Worm (Caenorhabditis elegans) whole organism, midembryonic: ENCODE results near the gene F45G2.8.

Experiments
- T22C8.4 ChIP-seq: fragments of 200-800 bp; sonication (Bioruptor generic); IDR thresholded peaks from 2 replicates; pipeline ENCODE4 v1.3.6; 2022; ENCODE audit warnings: missing genetic modification characterization, missing compliant biosample characterization
- flt-1 ChIP-seq: fragments of 200-800 bp; sonication (Bioruptor generic); IDR thresholded peaks from 2 replicates; pipeline ENCODE4 v1.3.6; 2022; ENCODE audit warnings: missing genetic modification characterization, missing compliant biosample characterization
- med-1 ChIP-seq: sonication (generic microtip); optimal IDR thresholded peaks from 2 replicates; lab custom pipeline; 2017; ENCODE audit warnings: missing genetic modification characterization, mild to moderate bottlenecking, missing compliant biosample characterization, antibody characterized with exemption, missing genetic modification reagents; ENCODE audit not compliant: insufficient read depth
- ref-1 ChIP-seq: fragments of 200-800 bp; sonication (Bioruptor generic); conservative IDR thresholded peaks from 2 replicates; pipeline ENCODE4 v1.3.6; 2022; ENCODE audit warnings: missing genetic modification reagents, missing genetic modification characterization, missing compliant biosample characterization
- tab-1 ChIP-seq: fragments of 200-800 bp; sonication (Bioruptor generic); IDR thresholded peaks from 2 replicates; pipeline ENCODE4 v1.3.6; 2022; ENCODE audit warnings: missing genetic modification characterization, missing compliant biosample characterization
- ztf-29 ChIP-seq: fragments of 200-800 bp; sonication (Bioruptor generic); IDR thresholded peaks from 2 replicates; pipeline ENCODE4 v1.3.6; 2022; ENCODE audit warnings: missing genetic modification reagents, missing genetic modification characterization, missing compliant biosample characterization

DNA sequence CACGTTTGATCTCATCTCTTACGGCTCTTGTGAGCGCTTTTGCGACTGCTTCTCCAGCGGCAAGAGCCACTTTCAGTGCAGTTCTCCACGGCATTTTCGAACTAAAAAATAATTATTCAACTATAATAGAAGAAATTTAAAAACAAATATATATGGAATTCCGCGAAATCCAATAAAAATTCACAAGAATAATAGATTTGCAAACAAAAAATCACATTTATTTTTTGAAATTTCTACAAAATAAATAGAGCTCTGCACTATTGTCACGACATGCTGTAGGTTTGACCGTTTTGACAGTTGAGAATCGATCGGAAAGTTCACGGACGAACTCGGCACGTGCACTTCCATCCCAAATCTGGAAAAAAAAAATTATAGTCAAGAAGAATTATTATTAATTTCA, at the start of gene F45G2.8:
- TF ChIP-seq tab-1 (no peak), med-1 (GFP tag; lab: Kevin White, UChicago) (no peak), T22C8.4 (GFP tag; lab: Robert Waterston, UW) (no peak), flt-1 (GFP tag; lab: Robert Waterston, UW) (no peak), ztf-29 (GFP tag; lab: Robert Waterston, UW) (no peak), ref-1 (GFP tag; lab: Robert Waterston, UW) (no peak)
